Worm (Caenorhabditis elegans) whole organism, young adult: Measurements from ENCODE around the gene K09E4.1.

Experiments
- B0261.1 ChIP-seq: sonication (generic microtip); optimal IDR thresholded peaks from 2 replicates; lab custom pipeline; 2016; ENCODE audit warnings: mild to moderate bottlenecking, missing genetic modification characterization, moderate library complexity, missing compliant biosample characterization
- C17E4.6 ChIP-seq: fragments of 200-800 bp; sonication (Bioruptor generic); IDR thresholded peaks from 2 replicates; pipeline ENCODE4 v1.3.6; 2022; ENCODE audit warnings: missing genetic modification reagents, missing genetic modification characterization, missing compliant biosample characterization
- F10E7.11 ChIP-seq: sonication (generic microtip); optimal IDR thresholded peaks from 2 replicates; lab custom pipeline; 2017; ENCODE audit warnings: mild to moderate bottlenecking, missing genetic modification characterization, moderate library complexity, missing compliant biosample characterization
- F39B2.1 ChIP-seq: fragments of 200-800 bp; sonication (Bioruptor generic); IDR thresholded peaks from 2 replicates; pipeline ENCODE4 v1.3.6; 2022; ENCODE audit warnings: missing genetic modification reagents, missing genetic modification characterization, missing compliant biosample characterization
- F49E8.2 ChIP-seq: sonication (generic microtip); optimal IDR thresholded peaks from 3 replicates; lab custom pipeline; 2017; ENCODE audit warnings: missing genetic modification characterization, mild to moderate bottlenecking, missing compliant biosample characterization, antibody characterized with exemption, moderate library complexity; ENCODE audit not compliant: insufficient read depth
- F52B5.7 ChIP-seq: sonication (generic microtip); optimal IDR thresholded peaks from 2 replicates; lab custom pipeline; 2016; ENCODE audit warnings: mild to moderate bottlenecking, missing genetic modification characterization, missing compliant biosample characterization
- F57A8.1 ChIP-seq: fragments of 200-800 bp; sonication (Bioruptor generic); optimal IDR thresholded peaks from 2 replicates; lab custom pipeline; 2018; ENCODE audit warnings: mild to moderate bottlenecking, missing genetic modification characterization, moderate library complexity, missing compliant biosample characterization
- K11D2.4 ChIP-seq: fragments of 200-800 bp; sonication (Bioruptor generic); IDR thresholded peaks from 2 replicates; pipeline ENCODE4 v1.3.6; 2022; ENCODE audit warnings: missing genetic modification reagents, missing genetic modification characterization, missing compliant biosample characterization
- T26A5.8 ChIP-seq: sonication (generic microtip); optimal IDR thresholded peaks from 2 replicates; lab custom pipeline; 2016; ENCODE audit warnings: missing genetic modification characterization, missing compliant biosample characterization
- Y53G8AR.9 ChIP-seq: fragments of 200-800 bp; sonication (Bioruptor generic); conservative IDR thresholded peaks from 2 replicates; pipeline ENCODE4 v1.3.6; 2022; ENCODE audit warnings: missing genetic modification reagents, missing genetic modification characterization, missing compliant biosample characterization
- Y56A3A.18 ChIP-seq: fragments of 200-800 bp; sonication (Bioruptor generic); IDR thresholded peaks from 2 replicates; pipeline ENCODE4 v1.3.6; 2022; ENCODE audit warnings: missing genetic modification reagents, missing genetic modification characterization, missing compliant biosample characterization
- Y95B8A.8 ChIP-seq: fragments of 200-800 bp; sonication (Bioruptor generic); IDR thresholded peaks from 2 replicates; pipeline ENCODE4 v1.3.6; 2022; ENCODE audit warnings: missing genetic modification reagents, missing genetic modification characterization, missing compliant biosample characterization
- bed-1 ChIP-seq: fragments of 200-800 bp; sonication (Bioruptor generic); IDR thresholded peaks from 2 replicates; pipeline ENCODE4 v1.3.6; 2022; ENCODE audit warnings: missing genetic modification reagents, missing genetic modification characterization, missing compliant biosample characterization
- ccch-3 ChIP-seq: fragments of 200-800 bp; sonication (Bioruptor generic); optimal IDR thresholded peaks from 2 replicates; lab custom pipeline; 2018; ENCODE audit warnings: mild to moderate bottlenecking, missing genetic modification characterization, missing compliant biosample characterization
- cebp-2 ChIP-seq: fragments of 200-800 bp; sonication (Bioruptor generic); IDR thresholded peaks from 2 replicates; pipeline ENCODE4 v1.3.6; 2022; ENCODE audit warnings: missing genetic modification characterization, missing compliant biosample characterization
- ceh-58 ChIP-seq: fragments of 200-800 bp; sonication (Bioruptor generic); IDR thresholded peaks from 2 replicates; pipeline ENCODE4 v1.3.6; 2022; ENCODE audit warnings: missing genetic modification characterization, missing compliant biosample characterization
- ets-4 ChIP-seq: fragments of 200-800 bp; sonication (Bioruptor generic); optimal IDR thresholded peaks from 2 replicates; lab custom pipeline; 2018; ENCODE audit warnings: mild to moderate bottlenecking, missing genetic modification characterization, missing compliant biosample characterization
- fkh-3 ChIP-seq: sonication (generic microtip); optimal IDR thresholded peaks from 2 replicates; lab custom pipeline; 2016; ENCODE audit warnings: mild to moderate bottlenecking, missing genetic modification characterization, missing compliant biosample characterization
- gei-17 ChIP-seq: fragments of 200-800 bp; sonication (Bioruptor generic); optimal IDR thresholded peaks from 2 replicates; lab custom pipeline; 2018; ENCODE audit warnings: mild to moderate bottlenecking, missing genetic modification characterization, missing compliant biosample characterization
- hlh-12 ChIP-seq: sonication (generic microtip); optimal IDR thresholded peaks from 2 replicates; lab custom pipeline; 2016; ENCODE audit warnings: missing genetic modification characterization, missing compliant biosample characterization
- hlh-26 ChIP-seq: fragments of 200-800 bp; sonication (Bioruptor generic); conservative IDR thresholded peaks from 2 replicates; pipeline ENCODE4 v1.3.6; 2022; ENCODE audit warnings: missing genetic modification reagents, missing genetic modification characterization, missing compliant biosample characterization
- hmg-1.2 ChIP-seq: fragments of 200-800 bp; sonication (Bioruptor generic); IDR thresholded peaks from 2 replicates; pipeline ENCODE4 v1.3.6; 2022; ENCODE audit warnings: missing genetic modification reagents, missing genetic modification characterization, missing compliant biosample characterization
- hmg-20 ChIP-seq: fragments of 200-800 bp; sonication (Bioruptor generic); IDR thresholded peaks from 2 replicates; pipeline ENCODE4 v1.3.6; 2022; ENCODE audit warnings: missing genetic modification reagents, missing genetic modification characterization, missing compliant biosample characterization
- hsf-1 ChIP-seq: fragments of 200-800 bp; sonication (Bioruptor generic); IDR thresholded peaks from 2 replicates; pipeline ENCODE4 v1.3.6; 2022; ENCODE audit warnings: missing genetic modification reagents, missing genetic modification characterization, missing compliant biosample characterization
- let-607 ChIP-seq, 2 experiments: fragments of 200-800 bp in 1 of 2; sonication (Bioruptor generic) in 1 of 2; sonication (generic microtip) in 1 of 2; optimal IDR thresholded peaks; 2 replicates each; lab custom pipeline; 2016 to 2018; ENCODE audit warnings: mild to moderate bottlenecking in 2 of 2, missing compliant biosample characterization in 2 of 2, missing genetic modification characterization in 2 of 2, moderate library complexity in 2 of 2, missing genotype in 1 of 2
- lin-54 ChIP-seq: fragments of 200-800 bp; sonication (Bioruptor generic); optimal IDR thresholded peaks from 2 replicates; lab custom pipeline; 2018; ENCODE audit warnings: mild to moderate bottlenecking, missing genetic modification characterization, missing compliant biosample characterization
- lsl-1 ChIP-seq: fragments of 200-800 bp; sonication (Bioruptor generic); optimal IDR thresholded peaks from 2 replicates; lab custom pipeline; 2018; ENCODE audit warnings: mild to moderate bottlenecking, missing genetic modification characterization, moderate library complexity, missing compliant biosample characterization
- madf-10 ChIP-seq: sonication (generic microtip); optimal IDR thresholded peaks from 2 replicates; lab custom pipeline; 2016; ENCODE audit warnings: mild to moderate bottlenecking, missing genetic modification characterization, missing compliant biosample characterization
- madf-3 ChIP-seq: fragments of 200-800 bp; sonication (Bioruptor generic); IDR thresholded peaks from 2 replicates; pipeline ENCODE4 v1.3.6; 2022; ENCODE audit warnings: missing genetic modification reagents, missing genetic modification characterization, missing compliant biosample characterization
- madf-8 ChIP-seq: fragments of 200-800 bp; sonication (Bioruptor generic); conservative IDR thresholded peaks from 2 replicates; pipeline ENCODE4 v1.3.6; 2022; ENCODE audit warnings: missing genetic modification reagents, missing genetic modification characterization, missing compliant biosample characterization
- mcd-1 ChIP-seq: fragments of 200-800 bp; sonication (Bioruptor generic); IDR thresholded peaks from 2 replicates; pipeline ENCODE4 v1.3.6; 2022; ENCODE audit warnings: missing genetic modification reagents, missing genetic modification characterization, missing compliant biosample characterization
- mxl-1 ChIP-seq: sonication (generic microtip); optimal IDR thresholded peaks from 2 replicates; lab custom pipeline; 2016; ENCODE audit warnings: missing genetic modification characterization, missing compliant biosample characterization
- nfya-1 ChIP-seq: sonication (generic microtip); optimal IDR thresholded peaks from 2 replicates; lab custom pipeline; 2017; ENCODE audit warnings: antibody characterized with exemption, missing compliant biosample characterization, missing genetic modification characterization, borderline replicate concordance; ENCODE audit not compliant: insufficient read depth
- nfya-2 ChIP-seq: fragments of 200-800 bp; sonication (Bioruptor generic); IDR thresholded peaks from 2 replicates; pipeline ENCODE4 v1.3.6; 2022; ENCODE audit warnings: missing genetic modification reagents, missing genetic modification characterization, missing compliant biosample characterization
- pbrm-1 ChIP-seq: fragments of 200-800 bp; sonication (Bioruptor generic); IDR thresholded peaks from 2 replicates; pipeline ENCODE4 v1.3.6; 2022; ENCODE audit warnings: missing genetic modification reagents, missing genetic modification characterization, missing compliant biosample characterization
- rcor-1 ChIP-seq: fragments of 200-800 bp; sonication (Bioruptor generic); IDR thresholded peaks from 2 replicates; pipeline ENCODE4 v1.3.6; 2022; ENCODE audit warnings: missing genetic modification reagents, missing genetic modification characterization, missing compliant biosample characterization
- snpc-3.4 ChIP-seq: sonication (generic microtip); optimal IDR thresholded peaks from 2 replicates; lab custom pipeline; 2017; ENCODE audit warnings: missing genetic modification characterization, mild to moderate bottlenecking, missing compliant biosample characterization, antibody characterized with exemption, moderate library complexity, missing genotype, missing genetic modification reagents
- snpc-4 ChIP-seq, 5 experiments: fragments of 150-350 bp in 1 of 5; sonication (generic microtip) in 4 of 5; optimal IDR thresholded peaks; 2 replicates each; lab custom pipeline; 2014 to 2018; ENCODE audit warnings: missing genetic modification characterization in 5 of 5, missing biosample characterization in 3 of 5, antibody characterized with exemption in 2 of 5, mild to moderate bottlenecking in 2 of 5, missing compliant biosample characterization in 2 of 5, missing genotype in 2 of 5, moderate library complexity in 2 of 5, missing genetic modification reagents in 1 of 5
- somi-1 ChIP-seq: fragments of 200-800 bp; sonication (Bioruptor generic); optimal IDR thresholded peaks from 2 replicates; lab custom pipeline; 2018; ENCODE audit warnings: mild to moderate bottlenecking, missing genetic modification characterization, missing compliant biosample characterization
- tbp1 ChIP-seq: fragments of 200-800 bp; sonication (Bioruptor generic); optimal IDR thresholded peaks from 2 replicates; lab custom pipeline; 2018; ENCODE audit warnings: mild to moderate bottlenecking, missing genetic modification characterization, missing compliant biosample characterization
- tbx-9 ChIP-seq: sonication (generic microtip); optimal IDR thresholded peaks from 2 replicates; lab custom pipeline; 2016; ENCODE audit warnings: borderline replicate concordance, missing genetic modification characterization, inconsistent platforms, missing compliant biosample characterization
- tlf-1 ChIP-seq: fragments of 200-800 bp; sonication (Bioruptor generic); optimal IDR thresholded peaks from 2 replicates; lab custom pipeline; 2018; ENCODE audit warnings: mild to moderate bottlenecking, missing genetic modification characterization, missing compliant biosample characterization
- unc-130 ChIP-seq: sonication (generic microtip); optimal IDR thresholded peaks from 2 replicates; lab custom pipeline; 2016; ENCODE audit warnings: missing genetic modification reagents, missing genetic modification characterization, missing compliant biosample characterization
- xnd-1 ChIP-seq: sonication (generic microtip); optimal IDR thresholded peaks from 2 replicates; lab custom pipeline; 2016; ENCODE audit warnings: missing genotype, missing genetic modification reagents, missing genetic modification characterization, missing compliant biosample characterization
- zfh-2 ChIP-seq: fragments of 200-800 bp; sonication (Bioruptor generic); conservative IDR thresholded peaks from 2 replicates; pipeline ENCODE4 v1.3.6; 2022; ENCODE audit warnings: missing genetic modification reagents, missing genetic modification characterization, missing compliant biosample characterization
- ztf-3 ChIP-seq: fragments of 200-800 bp; sonication (Bioruptor generic); optimal IDR thresholded peaks from 2 replicates; lab custom pipeline; 2018; ENCODE audit warnings: mild to moderate bottlenecking, missing genetic modification characterization, missing compliant biosample characterization

Gene K09E4.1

ce11 chrII:14155259-14156023 lies 17.8 kb downstream of the K09E4.1 start, which contains the start of the genes rpl-43 and xrn-2 (continued):
- peak; percentile 87 for TF ChIP-seq F49E8.2
- peak; percentile 17 for TF ChIP-seq tbx-9
- TF ChIP-seq ets-4 (GFP tag; lab: Kevin White, UChicago) = no peak
- TF ChIP-seq F39B2.1 (GFP tag; lab: Robert Waterston, UW) = peak; percentile 92
- TF ChIP-seq ztf-3 (GFP tag; lab: Kevin White, UChicago) = no peak
- TF ChIP-seq hmg-1.2 (GFP tag; lab: Robert Waterston, UW) = peak; percentile 39
- peak; percentile 72 for TF ChIP-seq rcor-1 (GFP tag; lab: Robert Waterston, UW)
- peak; percentile 30 for TF ChIP-seq madf-8 (GFP tag; lab: Robert Waterston, UW)
- TF ChIP-seq snpc-4 (GFP tag; optimal IDR thresholded peaks at IDR 0.05; lab: Kevin White, UChicago) = peak; percentile 41
- peak in 2 of 4 experiments; percentile 11 to 54 for TF ChIP-seq snpc-4 (tag; optimal IDR thresholded peaks at IDR 0.05; lab: Kevin White, UChicago)
- TF ChIP-seq cebp-2 (GFP tag; lab: Robert Waterston, UW) = peak; percentile 89
- no peak for TF ChIP-seq ccch-3 (GFP tag; lab: Kevin White, UChicago)
- peak; percentile 69 for TF ChIP-seq F52B5.7 (tag; lab: Kevin White, UChicago)
- peak; percentile 65; the same call in 1 of the 2 replicates for TF ChIP-seq C17E4.6
- peak; percentile 69 for TF ChIP-seq F10E7.11 (tag; lab: Kevin White, UChicago)
- TF ChIP-seq ceh-58 (GFP tag; lab: Robert Waterston, UW) = 0 out of 2 replicates have a peak, but pooled peaks have one; percentile 12
- no peak for TF ChIP-seq hlh-12 (tag; lab: Kevin White, UChicago)
- TF ChIP-seq Y56A3A.18 (GFP tag; lab: Robert Waterston, UW) = peak; percentile 79
- TF ChIP-seq mxl-1 (tag; lab: Kevin White, UChicago) = no peak
- TF ChIP-seq tbp1 = peak; percentile 58
- TF ChIP-seq mcd-1 = peak; percentile 75
- TF ChIP-seq xnd-1 (tag; lab: Kevin White, UChicago) = peak; percentile 58
- no peak for TF ChIP-seq B0261.1 (tag; lab: Kevin White, UChicago)
- TF ChIP-seq snpc-3.4 (tag; lab: Kevin White, UChicago) = peak; percentile 84
- peak; percentile 86 for TF ChIP-seq zfh-2
- TF ChIP-seq lsl-1 (GFP tag; lab: Kevin White, UChicago) = peak; percentile 58
- no peak for TF ChIP-seq madf-10 (tag; lab: Kevin White, UChicago)
- TF ChIP-seq unc-130 = peak; percentile 84
- TF ChIP-seq Y95B8A.8 (GFP tag; lab: Robert Waterston, UW) = peak; percentile 89
- TF ChIP-seq K11D2.4 (GFP tag; lab: Robert Waterston, UW) = no peak
- peak; percentile 76 for TF ChIP-seq hmg-20
- TF ChIP-seq somi-1 = no peak
- TF ChIP-seq F57A8.1 (GFP tag; lab: Kevin White, UChicago) = no peak
- peak; percentile 86; the same call in 1 of the 2 replicates for TF ChIP-seq nfya-2
- TF ChIP-seq bed-1 (GFP tag; lab: Robert Waterston, UW) = peak; percentile 73; the same call in 1 of the 2 replicates
- no peak for TF ChIP-seq hlh-26
- TF ChIP-seq T26A5.8 (tag; lab: Kevin White, UChicago) = peak; percentile 71
- TF ChIP-seq Y53G8AR.9 (GFP tag; lab: Robert Waterston, UW) = peak; percentile 83
- TF ChIP-seq madf-3 (GFP tag; lab: Robert Waterston, UW) = peak; percentile 92
- no peak for TF ChIP-seq nfya-1 (tag; lab: Kevin White, UChicago)
- peak; percentile 77 for TF ChIP-seq lin-54
- no peak for TF ChIP-seq let-607 (tag; optimal IDR thresholded peaks at IDR 0.05; lab: Kevin White, UChicago)
- peak; percentile 72 for TF ChIP-seq tlf-1 (GFP tag; lab: Kevin White, UChicago)
- peak; percentile 87 for TF ChIP-seq hsf-1 (GFP tag; lab: Robert Waterston, UW)
- peak; percentile 60 for TF ChIP-seq pbrm-1
- peak; percentile 13 for TF ChIP-seq gei-17
- TF ChIP-seq fkh-3 (tag; lab: Kevin White, UChicago) = peak; percentile 79
